Fruit fly (Drosophila melanogaster) whole organism, embryonic: ENCODE data around the gene Gr63a.

Source experiments
- Bgb ChIP-seq: fragments of 200-800 bp; sonication (Bioruptor generic); IDR thresholded peaks from 2 replicates; pipeline ENCODE4 v1.3.6; 2022; ENCODE audit warnings: missing biosample characterization, missing genetic modification characterization; ENCODE audit not compliant: partially characterized antibody
- CG11247 ChIP-seq: fragments of 200-800 bp; sonication (Bioruptor generic); IDR thresholded peaks from 2 replicates; pipeline ENCODE4 v1.3.6; 2022; ENCODE audit warnings: missing biosample characterization, missing genetic modification characterization
- CG14441 ChIP-seq: fragments of 200-800 bp; sonication (Bioruptor generic); IDR thresholded peaks from 2 replicates; pipeline ENCODE4 v1.3.6; 2022; ENCODE audit warnings: missing biosample characterization, missing genetic modification characterization
- CG14860 ChIP-seq: fragments of 200-800 bp; sonication (Bioruptor generic); IDR thresholded peaks from 3 replicates; pipeline ENCODE4 v1.3.6; 2022; ENCODE audit warnings: missing biosample characterization, missing genetic modification characterization; ENCODE audit not compliant: partially characterized antibody
- CG18599 ChIP-seq: fragments of 200-800 bp; sonication (Bioruptor generic); optimal IDR thresholded peaks from 3 replicates; lab custom pipeline; 2017; ENCODE audit warnings: missing biosample characterization, missing genetic modification characterization, mild to moderate bottlenecking, moderate library complexity, missing genetic modification reagents
- CG18764 ChIP-seq: fragments of 200-800 bp; sonication (Bioruptor generic); optimal IDR thresholded peaks from 3 replicates; lab custom pipeline; 2016; ENCODE audit warnings: missing biosample characterization, missing genetic modification characterization
- CG2116 ChIP-seq: fragments of 200-800 bp; sonication (Bioruptor generic); optimal IDR thresholded peaks from 3 replicates; lab custom pipeline; 2018; ENCODE audit warnings: missing biosample characterization, mild to moderate bottlenecking, missing genetic modification characterization
- CG2120 ChIP-seq: fragments of 200-800 bp; sonication (Bioruptor generic); optimal IDR thresholded peaks from 3 replicates; lab custom pipeline; 2016; ENCODE audit warnings: missing biosample characterization, missing genetic modification characterization
- CG2678 ChIP-seq: fragments of 200-800 bp; sonication (Bioruptor generic); optimal IDR thresholded peaks from 3 replicates; lab custom pipeline; 2019; ENCODE audit warnings: missing biosample characterization, mild to moderate bottlenecking, missing genetic modification characterization, moderate library complexity
- CG31365 ChIP-seq: fragments of 200-800 bp; sonication (Bioruptor generic); optimal IDR thresholded peaks from 2 replicates; lab custom pipeline; 2018; ENCODE audit warnings: missing biosample characterization, mild to moderate bottlenecking, missing genetic modification characterization
- CG43689 ChIP-seq: fragments of 200-800 bp; sonication (Bioruptor generic); IDR thresholded peaks from 2 replicates; pipeline ENCODE4 v1.3.6; 2022; ENCODE audit warnings: missing biosample characterization, missing genetic modification characterization
- CG7556 ChIP-seq: fragments of 200-800 bp; sonication (Bioruptor generic); optimal IDR thresholded peaks from 2 replicates; lab custom pipeline; 2017; ENCODE audit warnings: missing biosample characterization, mild to moderate bottlenecking, missing genetic modification characterization
- CG8281 ChIP-seq: fragments of 200-800 bp; sonication (Bioruptor generic); optimal IDR thresholded peaks from 2 replicates; lab custom pipeline; 2018; ENCODE audit warnings: missing biosample characterization, mild to moderate bottlenecking, missing genetic modification characterization, moderate library complexity
- CG8290 ChIP-seq, 3 experiments: fragments of 200-800 bp; sonication (Bioruptor generic); optimal IDR thresholded peaks; 2 replicates each; lab custom pipeline; 2016 to 2019; ENCODE audit warnings: missing biosample characterization in 3 of 3, missing genetic modification characterization in 3 of 3, mild to moderate bottlenecking in 2 of 3, moderate library complexity in 1 of 3
- Dll ChIP-seq: fragments of 200-800 bp; sonication (Bioruptor generic); IDR thresholded peaks from 4 replicates; pipeline ENCODE4 v1.3.6; 2022; ENCODE audit warnings: missing biosample characterization, missing genetic modification characterization; ENCODE audit not compliant: partially characterized antibody
- Doc3 ChIP-seq: fragments of 200-800 bp; sonication (Bioruptor generic); IDR thresholded peaks from 3 replicates; pipeline ENCODE4 v1.3.6; 2022; ENCODE audit warnings: missing biosample characterization, missing genetic modification characterization; ENCODE audit not compliant: partially characterized antibody
- Dp ChIP-seq: fragments of 200-800 bp; sonication (Bioruptor generic); optimal IDR thresholded peaks from 2 replicates; lab custom pipeline; 2018; ENCODE audit warnings: missing biosample characterization, mild to moderate bottlenecking, missing genetic modification characterization, moderate library complexity
- Dref ChIP-seq: fragments of 200-800 bp; sonication (Bioruptor generic); IDR thresholded peaks from 2 replicates; pipeline ENCODE4 v1.3.6; 2022; ENCODE audit warnings: missing biosample characterization, missing genetic modification characterization
- Drgx ChIP-seq: fragments of 200-800 bp; sonication (Bioruptor generic); IDR thresholded peaks from 2 replicates; pipeline ENCODE4 v1.3.6; 2022; ENCODE audit warnings: missing biosample characterization, missing genetic modification characterization
- Fer1 ChIP-seq: fragments of 200-800 bp; sonication (Bioruptor generic); optimal IDR thresholded peaks from 2 replicates; lab custom pipeline; 2017; ENCODE audit warnings: missing biosample characterization, mild to moderate bottlenecking, missing genetic modification characterization
- Fer3 ChIP-seq: fragments of 200-800 bp; sonication (Bioruptor generic); optimal IDR thresholded peaks from 2 replicates; lab custom pipeline; 2018; ENCODE audit warnings: missing biosample characterization, mild to moderate bottlenecking, missing genetic modification characterization, moderate library complexity
- HLH4C ChIP-seq: fragments of 200-800 bp; sonication (Bioruptor generic); IDR thresholded peaks from 3 replicates; pipeline ENCODE4 v1.3.6; 2022; ENCODE audit warnings: missing biosample characterization, missing genetic modification characterization; ENCODE audit not compliant: partially characterized antibody
- HmgZ ChIP-seq: fragments of 200-800 bp; sonication (Bioruptor generic); optimal IDR thresholded peaks from 2 replicates; lab custom pipeline; 2018; ENCODE audit warnings: missing biosample characterization, mild to moderate bottlenecking, missing genetic modification characterization
- Hr39 ChIP-seq: fragments of >200 bp; optimal IDR thresholded peaks from 2 replicates; lab custom pipeline; 2017
- Hr51 ChIP-seq, 2 experiments: fragments of 200-800 bp; sonication (Bioruptor generic); optimal IDR thresholded peaks; 2 replicates in 1 of 2; 3 replicates in 1 of 2; lab custom pipeline; 2016 to 2018; ENCODE audit warnings: missing biosample characterization in 2 of 2, missing genetic modification characterization in 2 of 2, mild to moderate bottlenecking in 1 of 2, moderate library complexity in 1 of 2
- NFAT ChIP-seq: fragments of 200-800 bp; sonication (Bioruptor generic); IDR thresholded peaks from 2 replicates; pipeline ENCODE4 v1.3.6; 2022; ENCODE audit warnings: missing biosample characterization, missing genetic modification characterization
- Optix ChIP-seq: fragments of 200-800 bp; sonication (Bioruptor generic); IDR thresholded peaks from 3 replicates; pipeline ENCODE4 v1.3.6; 2022; ENCODE audit warnings: missing biosample characterization, missing genetic modification characterization
- PHDP ChIP-seq: fragments of 200-800 bp; sonication (Bioruptor generic); optimal IDR thresholded peaks from 3 replicates; lab custom pipeline; 2018; ENCODE audit warnings: missing biosample characterization, mild to moderate bottlenecking, missing genetic modification characterization, moderate library complexity
- amos ChIP-seq: fragments of 200-800 bp; sonication (Bioruptor generic); IDR thresholded peaks from 2 replicates; pipeline ENCODE4 v1.3.6; 2022; ENCODE audit warnings: missing biosample characterization, missing genetic modification characterization; ENCODE audit not compliant: partially characterized antibody
- chinmo ChIP-seq: fragments of 200-800 bp; sonication (Bioruptor generic); IDR thresholded peaks from 4 replicates; pipeline ENCODE4 v1.3.6; 2022; ENCODE audit warnings: missing biosample characterization, missing genetic modification characterization; ENCODE audit not compliant: partially characterized antibody
- corto ChIP-seq: fragments of 200-800 bp; sonication (Bioruptor generic); optimal IDR thresholded peaks from 2 replicates; lab custom pipeline; 2016; ENCODE audit warnings: missing biosample characterization, mild to moderate bottlenecking, missing genetic modification characterization, moderate library complexity
- grau ChIP-seq: fragments of 200-800 bp; optimal IDR thresholded peaks from 3 replicates; lab custom pipeline; 2019; ENCODE audit warnings: missing biosample characterization, mild to moderate bottlenecking, missing genetic modification characterization, moderate library complexity
- hb ChIP-seq: fragments of 200-800 bp; sonication (Bioruptor generic); IDR thresholded peaks from 3 replicates; pipeline ENCODE4 v1.3.6; 2022; ENCODE audit warnings: missing biosample characterization, missing genetic modification characterization; ENCODE audit not compliant: partially characterized antibody
- hkb ChIP-seq, 2 experiments: fragments of 200-800 bp in 1 of 2; fragments of >200 bp in 1 of 2; sonication (Bioruptor generic) in 1 of 2; IDR thresholded peaks in 1 of 2; optimal IDR thresholded peaks in 1 of 2; 2 replicates each; pipeline versions ENCODE4 v1.3.6 to Lab custom; 2017 to 2022; ENCODE audit warnings: missing biosample characterization in 1 of 2, missing genetic modification characterization in 1 of 2
- maf-S ChIP-seq: fragments of 200-800 bp; sonication (Bioruptor generic); optimal IDR thresholded peaks from 2 replicates; lab custom pipeline; 2016; ENCODE audit warnings: missing biosample characterization, missing genetic modification characterization
- pan ChIP-seq, 4 experiments: fragments of >200 bp in 3 of 4; fragments of 200-800 bp in 1 of 4; sonication (Bioruptor generic) in 1 of 4; optimal IDR thresholded peaks in 3 of 4; IDR thresholded peaks in 1 of 4; 2 replicates each; pipeline versions ENCODE4 v1.3.6 to Lab custom; 2017 to 2022; ENCODE audit warnings: missing biosample characterization in 2 of 4, missing genetic modification characterization in 2 of 4, mixed read lengths in 1 of 4
- peb ChIP-seq: fragments of 200-800 bp; sonication (Bioruptor generic); IDR thresholded peaks from 2 replicates; pipeline ENCODE4 v1.3.6; 2022; ENCODE audit warnings: missing biosample characterization, missing genetic modification characterization
- phol ChIP-seq: fragments of 200-800 bp; sonication (Bioruptor generic); optimal IDR thresholded peaks from 3 replicates; lab custom pipeline; 2018; ENCODE audit warnings: missing biosample characterization, mild to moderate bottlenecking, missing genetic modification characterization, moderate library complexity
- pzg ChIP-seq: fragments of 200-800 bp; sonication (Bioruptor generic); optimal IDR thresholded peaks from 3 replicates; lab custom pipeline; 2018; ENCODE audit warnings: missing biosample characterization, mild to moderate bottlenecking, missing genetic modification characterization, moderate library complexity
- scrt ChIP-seq: fragments of 200-800 bp; sonication (Bioruptor generic); optimal IDR thresholded peaks from 2 replicates; lab custom pipeline; 2018; ENCODE audit warnings: missing biosample characterization, mild to moderate bottlenecking, missing genetic modification characterization, moderate library complexity
- tgo ChIP-seq: fragments of 200-800 bp; sonication (Bioruptor generic); IDR thresholded peaks from 3 replicates; pipeline ENCODE4 v1.3.6; 2022; ENCODE audit warnings: missing biosample characterization, missing genetic modification characterization
- unc-4 ChIP-seq: fragments of 200-800 bp; sonication (Bioruptor generic); IDR thresholded peaks from 2 replicates; pipeline ENCODE4 v1.3.6; 2022; ENCODE audit warnings: missing biosample characterization, missing genetic modification characterization; ENCODE audit not compliant: partially characterized antibody
- zen2 ChIP-seq: fragments of 200-800 bp; sonication (Bioruptor generic); IDR thresholded peaks from 3 replicates; pipeline ENCODE4 v1.3.6; 2022; ENCODE audit warnings: missing biosample characterization, missing genetic modification characterization; ENCODE audit not compliant: partially characterized antibody
- zfh1 ChIP-seq: fragments of 200-800 bp; sonication (Bioruptor generic); IDR thresholded peaks from 3 replicates; pipeline ENCODE4 v1.3.6; 2022; ENCODE audit warnings: missing biosample characterization, missing genetic modification characterization

Gene Gr63a

dm6 chr3L:3940075-3940819 is 43.8 kb upstream of the Gr63a start, which contains the start of gene CG12766 (continued):
- peak; percentile 61; the same call in 3 of the 4 replicates for TF ChIP-seq Dll
- TF ChIP-seq CG11247 (GFP tag; lab: Robert Waterston, UW): no peak
- TF ChIP-seq Drgx: 0 out of 2 replicates have a peak, but pooled peaks have one; percentile 28
- no peak for TF ChIP-seq CG43689
- no peak for TF ChIP-seq Hr39 (lab: Kevin White, UChicago)
- TF ChIP-seq NFAT (GFP tag; lab: Robert Waterston, UW): peak; percentile 69
- peak; percentile 66 for TF ChIP-seq CG2120 (GFP tag; lab: Kevin White, UChicago)
- no peak for TF ChIP-seq phol (tag; lab: Kevin White, UChicago)
- peak; percentile 7 for TF ChIP-seq pzg (GFP tag; lab: Kevin White, UChicago)
- peak; percentile 40 for TF ChIP-seq Fer3 (tag; lab: Kevin White, UChicago)
- TF ChIP-seq Optix (GFP tag; lab: Robert Waterston, UW): no peak
- no peak for TF ChIP-seq maf-S (GFP tag; lab: Kevin White, UChicago)
- peak; percentile 15 for TF ChIP-seq HmgZ
- peak; percentile 44 for TF ChIP-seq CG18599 (GFP tag; lab: Kevin White, UChicago)
- TF ChIP-seq corto: no peak
- TF ChIP-seq chinmo (GFP tag; lab: Robert Waterston, UW): peak; percentile 74; the same call in 2 of the 4 replicates
- TF ChIP-seq Hr51 (GFP tag; optimal IDR thresholded peaks at IDR 0.05; lab: Kevin White, UChicago): peak in 1 of 2 experiments; percentile 0
- TF ChIP-seq CG8281 (tag; lab: Kevin White, UChicago): no peak
- TF ChIP-seq scrt (GFP tag; lab: Kevin White, UChicago): peak; percentile 1
- 0 out of 2 replicates have a peak, but pooled peaks have one; percentile 43 for TF ChIP-seq unc-4 (GFP tag; lab: Robert Waterston, UW)
- peak; percentile 48 for TF ChIP-seq Dref
- peak; percentile 56 for TF ChIP-seq CG2678
- TF ChIP-seq Dp (GFP tag; lab: Kevin White, UChicago): peak; percentile 77
- TF ChIP-seq hkb (optimal IDR thresholded peaks at IDR 0.05; lab: Kevin White, UChicago): no peak
- peak; percentile 46 for TF ChIP-seq hkb (GFP tag; IDR thresholded peaks at IDR 0.05; lab: Robert Waterston, UW)
- TF ChIP-seq amos: peak; percentile 47; the same call in 1 of the 2 replicates
- TF ChIP-seq Fer1 (GFP tag; lab: Kevin White, UChicago): peak; percentile 32
- peak; percentile 38 for TF ChIP-seq CG2116 (GFP tag; lab: Kevin White, UChicago)
- peak; percentile 78 for TF ChIP-seq HLH4C
- peak; percentile 23; the same call in 1 of the 3 replicates for TF ChIP-seq tgo
- TF ChIP-seq Doc3 (GFP tag; lab: Robert Waterston, UW): peak; percentile 38; the same call in 2 of the 3 replicates
- no peak for TF ChIP-seq CG31365 (tag; lab: Kevin White, UChicago)
- 0 out of 3 replicates have a peak, but pooled peaks have one; percentile 35 for TF ChIP-seq CG14860
- no peak for TF ChIP-seq CG7556 (GFP tag; lab: Kevin White, UChicago)
- no peak for TF ChIP-seq pan (optimal IDR thresholded peaks at IDR 0.05; lab: Kevin White, UChicago)
- peak in 1 of 2 experiments; percentile 24 for TF ChIP-seq pan (GFP tag; optimal IDR thresholded peaks at IDR 0.05 in 1 of 2, IDR thresholded peaks at IDR 0.05 in 1 of 2)
- peak; percentile 55; the same call in 1 of the 3 replicates for TF ChIP-seq hb (GFP tag; lab: Robert Waterston, UW)
- peak; percentile 29; the same call in 1 of the 2 replicates for TF ChIP-seq peb (GFP tag; lab: Robert Waterston, UW)
- TF ChIP-seq zen2: 0 out of 3 replicates have a peak, but pooled peaks have one; percentile 47
- TF ChIP-seq zfh1 (GFP tag; lab: Robert Waterston, UW): 0 out of 3 replicates have a peak, but pooled peaks have one; percentile 26
- TF ChIP-seq PHDP (tag; lab: Kevin White, UChicago): peak; percentile 22
- no peak for TF ChIP-seq CG18764
- peak; percentile 36 for TF ChIP-seq grau (tag; lab: Kevin White, UChicago)
- TF ChIP-seq CG14441: 0 out of 2 replicates have a peak, but pooled peaks have one; percentile 6
- TF ChIP-seq CG8290 (GFP tag; optimal IDR thresholded peaks at IDR 0.05; lab: Kevin White, UChicago): no peak
- peak in 1 of 2 experiments; percentile 33 for TF ChIP-seq CG8290 (tag; optimal IDR thresholded peaks at IDR 0.05; lab: Kevin White, UChicago)
- TF ChIP-seq Bgb (GFP tag; lab: Robert Waterston, UW): peak; percentile 65; the same call in 1 of the 2 replicates
